Worm (Caenorhabditis elegans) whole organism, mixed stage, embryonic: Measurements from ENCODE around the gene plpr-1.

Experiments used
- elt-1 ChIP-seq: sonication (generic microtip); optimal IDR thresholded peaks from 2 replicates; lab custom pipeline; 2017; ENCODE audit warnings: missing genetic modification characterization, mild to moderate bottlenecking, missing compliant biosample characterization, antibody characterized with exemption, moderate library complexity, borderline replicate concordance; ENCODE audit not compliant: insufficient read depth
- lsy-2 ChIP-seq: fragments of 150-350 bp; optimal IDR thresholded peaks from 2 replicates; lab custom pipeline; 2014; ENCODE audit warnings: missing biosample characterization, missing genetic modification characterization
- nhr-28 ChIP-seq: fragments of 150-350 bp; optimal IDR thresholded peaks from 2 replicates; lab custom pipeline; 2014; ENCODE audit warnings: missing biosample characterization, missing genetic modification characterization
- nhr-76 ChIP-seq: sonication (generic microtip); optimal IDR thresholded peaks from 2 replicates; lab custom pipeline; 2017; ENCODE audit warnings: missing biosample characterization, missing genetic modification characterization
- pha-4 ChIP-seq: fragments of 150-350 bp; optimal IDR thresholded peaks from 2 replicates; lab custom pipeline; 2018; ENCODE audit warnings: missing biosample characterization, missing genetic modification reagents, missing genetic modification characterization
- snpc-4 ChIP-seq: fragments of 150-350 bp; optimal IDR thresholded peaks from 2 replicates; lab custom pipeline; 2014; ENCODE audit warnings: missing biosample characterization, missing genetic modification characterization
- sptf-1 ChIP-seq: sonication (generic microtip); optimal IDR thresholded peaks from 2 replicates; lab custom pipeline; 2017; ENCODE audit warnings: mild to moderate bottlenecking, missing genetic modification characterization, moderate library complexity, missing compliant biosample characterization

DNA sequence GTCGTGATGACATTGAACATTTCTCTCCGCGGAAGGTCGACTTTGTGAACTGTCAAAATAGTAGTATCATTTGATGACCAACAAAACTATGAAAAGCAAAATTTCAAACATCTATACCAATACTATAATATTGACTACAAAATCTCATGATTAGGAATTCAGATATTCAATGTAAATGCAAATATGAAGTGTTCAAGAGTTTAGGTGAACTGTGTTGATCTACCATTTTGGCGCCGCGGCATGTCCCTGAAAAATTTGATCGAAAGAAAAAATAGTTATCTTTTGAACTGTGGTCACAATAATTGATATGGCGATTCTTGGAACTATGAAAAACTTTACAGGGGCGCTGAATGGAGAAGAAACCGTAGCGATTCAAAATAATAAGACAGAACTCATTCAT, 43.4 kb upstream of the plpr-1 start:
- TF ChIP-seq lsy-2 = no peak
- TF ChIP-seq nhr-28 (tag; lab: Kevin White, UChicago) = no peak
- TF ChIP-seq elt-1 (tag; lab: Kevin White, UChicago) = no peak
- TF ChIP-seq snpc-4 (tag; lab: Kevin White, UChicago) = no peak
- TF ChIP-seq pha-4 = no peak
- no peak for TF ChIP-seq sptf-1 (tag; lab: Kevin White, UChicago)
- TF ChIP-seq nhr-76 (tag; lab: Kevin White, UChicago) = no peak
